Fruit fly (Drosophila melanogaster): Measurements from ENCODE around the gene Bsg.

DNA sequence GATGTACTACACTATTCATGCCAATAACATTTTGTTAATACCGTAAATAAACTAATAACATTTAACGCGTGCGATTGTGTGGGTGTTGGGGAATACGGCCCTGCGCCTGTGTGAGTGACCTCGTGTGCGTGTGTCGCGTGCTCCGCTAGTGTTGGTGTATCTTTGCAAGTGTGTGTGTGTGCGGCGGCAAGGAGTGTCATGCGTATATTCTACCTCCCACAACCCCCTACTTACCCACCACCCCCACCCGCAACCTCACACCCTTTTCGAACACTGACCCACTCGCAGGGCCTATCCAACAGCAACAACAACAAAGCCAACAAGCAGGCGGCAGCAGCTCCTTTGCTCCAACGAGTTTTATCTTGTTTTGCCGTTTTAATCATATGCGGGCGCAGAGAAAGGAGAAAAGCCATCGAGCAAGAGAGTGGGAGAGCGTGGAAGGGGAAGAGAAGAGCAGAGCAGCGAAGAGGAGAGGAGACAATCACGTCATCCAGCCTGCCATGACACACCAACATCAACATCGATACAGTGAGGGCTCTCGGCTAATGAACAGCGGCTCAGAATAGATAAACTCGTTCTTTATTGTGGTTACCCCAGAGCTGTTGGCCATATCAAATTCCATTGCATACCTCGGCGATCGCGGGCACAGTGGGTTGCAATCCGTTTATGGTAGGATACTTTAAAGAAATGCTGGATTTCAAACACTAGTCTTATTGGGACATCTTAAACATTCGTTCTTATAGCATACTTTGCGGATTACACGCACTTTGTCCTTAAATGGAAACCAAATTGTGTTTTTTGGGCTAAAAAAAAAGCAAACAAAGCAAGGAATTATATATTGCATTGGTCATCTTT lies 1.4 kb downstream of the Bsg start:
- TF ChIP-seq pan (optimal IDR thresholded peaks at IDR 0.05): no peak
- no peak for TF ChIP-seq Dll (optimal IDR thresholded peaks at IDR 0.05)
- TF ChIP-seq usp (GFP tag; optimal IDR thresholded peaks at IDR 0.05): no peak
- no peak for TF ChIP-seq psq (optimal IDR thresholded peaks at IDR 0.05)
- no peak for TF ChIP-seq EcR (GFP tag; optimal IDR thresholded peaks at IDR 0.05)

All from whole organism.